Fruit fly (Drosophila melanogaster) whole organism, wandering third instar larva: Measurements from ENCODE around the gene Myo95E.

Source experiments
- Abd-B ChIP-seq: fragments of >200 bp; optimal IDR thresholded peaks from 2 replicates; lab custom pipeline; 2017; ENCODE audit warnings: missing biosample characterization, missing genetic modification characterization
- CG32264 ChIP-seq: fragments of 200-800 bp; sonication (Bioruptor generic); optimal IDR thresholded peaks from 2 replicates; lab custom pipeline; 2016; ENCODE audit warnings: missing biosample characterization, missing genetic modification characterization
- CG9705 ChIP-seq: fragments of 200-800 bp; sonication (Bioruptor generic); optimal IDR thresholded peaks from 2 replicates; lab custom pipeline; 2018; ENCODE audit warnings: missing biosample characterization, mild to moderate bottlenecking, missing genetic modification characterization
- CrebA ChIP-seq: fragments of 200-800 bp; sonication (Bioruptor generic); optimal IDR thresholded peaks from 2 replicates; lab custom pipeline; 2016; ENCODE audit warnings: missing biosample characterization, mild to moderate bottlenecking, missing genetic modification characterization, borderline replicate concordance
- Dfd ChIP-seq: fragments of >200 bp; optimal IDR thresholded peaks from 2 replicates; lab custom pipeline; 2017; ENCODE audit warnings: missing biosample characterization, missing genetic modification characterization
- Dif ChIP-seq: fragments of 200-275, 200-300 bp; sonication (Bioruptor generic); optimal IDR thresholded peaks from 2 replicates; lab custom pipeline; 2018; ENCODE audit warnings: missing biosample characterization, missing genetic modification characterization; ENCODE audit not compliant: partially characterized antibody
- GATAd ChIP-seq: sonication (Bioruptor generic); optimal IDR thresholded peaks from 2 replicates; lab custom pipeline; 2016; ENCODE audit warnings: missing biosample characterization, missing genetic modification characterization
- HLH106 ChIP-seq: fragments of 200-800 bp; optimal IDR thresholded peaks from 3 replicates; lab custom pipeline; 2019; ENCODE audit warnings: missing biosample characterization, mild to moderate bottlenecking, missing genetic modification characterization, moderate library complexity
- Hnf4 ChIP-seq: fragments of 200-800 bp; sonication (Bioruptor generic); optimal IDR thresholded peaks from 2 replicates; lab custom pipeline; 2016; ENCODE audit warnings: missing biosample characterization, mild to moderate bottlenecking, missing genetic modification characterization
- Hr78 ChIP-seq: fragments of >200 bp; optimal IDR thresholded peaks from 2 replicates; lab custom pipeline; 2017; ENCODE audit warnings: missing biosample characterization, missing genetic modification characterization
- Hr83 ChIP-seq: fragments of 200-300 bp; sonication (Bioruptor generic); optimal IDR thresholded peaks from 2 replicates; lab custom pipeline; 2016; ENCODE audit warnings: missing biosample characterization, mild to moderate bottlenecking, missing genetic modification characterization, moderate library complexity; ENCODE audit not compliant: poor library complexity, severe bottlenecking
- Jra ChIP-seq: sonication (Bioruptor generic); optimal IDR thresholded peaks from 2 replicates; lab custom pipeline; 2016; ENCODE audit warnings: missing biosample characterization, missing genetic modification characterization
- Mio ChIP-seq: sonication (Bioruptor generic); optimal IDR thresholded peaks from 2 replicates; lab custom pipeline; 2016; ENCODE audit warnings: missing biosample characterization, missing genetic modification characterization
- Myc ChIP-seq: fragments of >200 bp; optimal IDR thresholded peaks from 2 replicates; lab custom pipeline; 2017
- N ChIP-seq: fragments of >200 bp; optimal IDR thresholded peaks from 2 replicates; lab custom pipeline; 2018; ENCODE audit warnings: missing biosample characterization, missing external identifiers, missing genetic modification characterization
- OdsH ChIP-seq: fragments of 200-800 bp; sonication (Bioruptor generic); optimal IDR thresholded peaks from 2 replicates; lab custom pipeline; 2016; ENCODE audit warnings: missing biosample characterization, mild to moderate bottlenecking, missing genetic modification characterization
- Rel ChIP-seq, 2 experiments: fragments of 200-800 bp; sonication (Bioruptor generic) in 1 of 2; optimal IDR thresholded peaks; 2 replicates in 1 of 2; 3 replicates in 1 of 2; lab custom pipeline; 2016 to 2019; ENCODE audit warnings: mild to moderate bottlenecking in 2 of 2, missing biosample characterization in 2 of 2, missing genetic modification characterization in 2 of 2, moderate library complexity in 1 of 2
- Sp1 ChIP-seq: fragments of 200-800 bp; sonication (Bioruptor generic); optimal IDR thresholded peaks from 3 replicates; lab custom pipeline; 2019; ENCODE audit warnings: missing biosample characterization, mild to moderate bottlenecking, missing genetic modification characterization, moderate library complexity
- Vsx2 ChIP-seq: fragments of 200-300, 225-300 bp; sonication (Bioruptor generic); optimal IDR thresholded peaks from 2 replicates; lab custom pipeline; 2018; ENCODE audit warnings: missing biosample characterization, missing genetic modification characterization; ENCODE audit not compliant: partially characterized antibody
- br ChIP-seq: fragments of 200-800 bp; sonication (Bioruptor generic); optimal IDR thresholded peaks from 2 replicates; lab custom pipeline; 2016; ENCODE audit warnings: missing biosample characterization, missing genetic modification characterization
- brk ChIP-seq: fragments of 200-800 bp; sonication (Bioruptor generic); optimal IDR thresholded peaks from 2 replicates; lab custom pipeline; 2016; ENCODE audit warnings: missing biosample characterization, mild to moderate bottlenecking, missing genetic modification characterization
- dl ChIP-seq, 2 experiments: fragments of 175-275, 200-275 bp in 1 of 2; fragments of 200-275 bp in 1 of 2; sonication (Bioruptor generic); optimal IDR thresholded peaks; lab custom pipeline; 2018; ENCODE audit warnings: mild to moderate bottlenecking in 2 of 2, missing biosample characterization in 2 of 2, missing genetic modification characterization in 2 of 2, moderate library complexity in 2 of 2; ENCODE audit not compliant: partially characterized antibody in 2 of 2, insufficient read depth in 1 of 2
- dmrt93B ChIP-seq: fragments of 200-800 bp; sonication (Bioruptor generic); optimal IDR thresholded peaks from 2 replicates; lab custom pipeline; 2018; ENCODE audit warnings: missing biosample characterization, mild to moderate bottlenecking, missing genetic modification characterization
- dsf ChIP-seq: sonication (Bioruptor generic); optimal IDR thresholded peaks from 2 replicates; lab custom pipeline; 2016; ENCODE audit warnings: missing biosample characterization, missing genetic modification characterization, borderline replicate concordance
- ey ChIP-seq: fragments of 200-800 bp; sonication (Bioruptor generic); optimal IDR thresholded peaks from 2 replicates; lab custom pipeline; 2016; ENCODE audit warnings: missing biosample characterization, missing genetic modification characterization
- foxo ChIP-seq, 2 experiments: fragments of 200-800 bp; sonication (Bioruptor generic); optimal IDR thresholded peaks; 2 replicates in 1 of 2; 3 replicates in 1 of 2; lab custom pipeline; 2016 to 2017; ENCODE audit warnings: missing biosample characterization in 2 of 2, missing genetic modification characterization in 2 of 2
- fru ChIP-seq: fragments of 200-800 bp; sonication (Bioruptor generic); optimal IDR thresholded peaks from 3 replicates; lab custom pipeline; 2016; ENCODE audit warnings: missing biosample characterization, mild to moderate bottlenecking, missing genetic modification characterization
- h ChIP-seq: fragments of 200-800 bp; sonication (Bioruptor generic); optimal IDR thresholded peaks from 3 replicates; lab custom pipeline; 2016; ENCODE audit warnings: missing biosample characterization, mild to moderate bottlenecking, missing genetic modification characterization
- jim ChIP-seq: fragments of 175-275, 200-325 bp; sonication (Bioruptor generic); optimal IDR thresholded peaks from 2 replicates; lab custom pipeline; 2016; ENCODE audit warnings: missing biosample characterization, mild to moderate bottlenecking, missing genetic modification characterization
- lola ChIP-seq: fragments of >200 bp; optimal IDR thresholded peaks from 2 replicates; lab custom pipeline; 2017; ENCODE audit warnings: missing biosample characterization, missing genetic modification characterization
- pan ChIP-seq: fragments of >200 bp; optimal IDR thresholded peaks from 2 replicates; lab custom pipeline; 2017
- psq ChIP-seq: fragments of 200-800 bp; sonication (Bioruptor generic); optimal IDR thresholded peaks from 3 replicates; lab custom pipeline; 2017; ENCODE audit warnings: missing biosample characterization, mild to moderate bottlenecking, missing genetic modification characterization, moderate library complexity
- rgr ChIP-seq: fragments of 200-800 bp; sonication (Bioruptor generic); optimal IDR thresholded peaks from 3 replicates; lab custom pipeline; 2016; ENCODE audit warnings: missing biosample characterization, mild to moderate bottlenecking, missing genetic modification characterization
- sage ChIP-seq: fragments of 200-800 bp; sonication (Bioruptor generic); optimal IDR thresholded peaks from 2 replicates; lab custom pipeline; 2016; ENCODE audit warnings: missing biosample characterization, mild to moderate bottlenecking, missing genetic modification characterization
- sv ChIP-seq: fragments of 200-800 bp; sonication (Bioruptor generic); optimal IDR thresholded peaks from 3 replicates; lab custom pipeline; 2016; ENCODE audit warnings: missing biosample characterization, missing genetic modification characterization
- tai ChIP-seq: sonication (Bioruptor generic); optimal IDR thresholded peaks from 2 replicates; lab custom pipeline; 2016; ENCODE audit warnings: missing biosample characterization, missing genetic modification characterization
- usp ChIP-seq: fragments of >200 bp; optimal IDR thresholded peaks from 2 replicates; lab custom pipeline; 2017; ENCODE audit warnings: missing biosample characterization, missing genetic modification characterization
- woc ChIP-seq: sonication (Bioruptor generic); optimal IDR thresholded peaks from 2 replicates; lab custom pipeline; 2016; ENCODE audit warnings: missing biosample characterization, mild to moderate bottlenecking, missing genetic modification characterization

Myo95E gene

DNA sequence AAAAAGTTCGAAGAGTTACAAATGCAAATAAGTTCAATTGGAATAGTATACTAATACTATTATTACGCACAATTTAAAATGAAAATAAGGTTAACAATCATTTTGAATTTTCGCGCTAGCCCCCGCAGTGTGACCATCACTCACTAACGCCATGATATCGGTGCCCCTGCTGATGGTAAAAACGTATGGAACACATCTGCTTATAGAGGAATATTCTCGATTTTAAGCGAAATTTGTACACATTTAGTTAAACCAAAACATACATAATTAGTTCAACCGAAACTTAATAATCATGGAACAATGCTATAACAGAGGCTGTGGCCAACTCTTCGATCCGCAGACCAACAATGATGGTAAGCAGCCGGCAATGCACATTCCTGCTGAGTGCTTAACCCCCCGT lies 24.9 kb upstream of the Myo95E start, which contains the start of gene mora:
TSS of gene mora (plus strand) at position 172 of the 400 bp plus-strand sequence.
- TF ChIP-seq sv (GFP tag; lab: Kevin White, UChicago): no peak
- no peak for TF ChIP-seq jim (GFP tag; lab: Kevin White, UChicago)
- TF ChIP-seq CG32264 (GFP tag; lab: Kevin White, UChicago): no peak

DNA sequence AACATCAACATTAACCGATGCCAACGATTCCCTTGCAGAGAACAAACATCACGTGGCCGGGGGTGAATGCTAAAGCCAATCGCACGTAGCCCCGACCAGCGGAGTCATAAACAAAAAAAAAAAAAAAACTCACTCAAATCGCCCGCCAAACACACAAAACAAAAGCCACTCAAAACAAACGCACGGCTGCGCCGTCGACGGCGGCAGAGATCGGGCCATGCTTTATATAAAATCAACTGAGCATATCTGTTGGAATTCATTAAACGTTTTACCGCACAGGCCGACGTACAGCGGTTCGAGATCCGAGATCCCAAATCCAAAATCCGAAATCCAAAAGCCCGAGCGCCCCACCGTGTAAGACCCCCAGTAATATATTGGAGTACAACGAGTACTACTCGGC lies 11.1 kb upstream of the Myo95E start, which contains the start of gene CG13606:
TSS of gene CG13606 (plus strand) at position 250 of the 400 bp plus-strand sequence.
- TF ChIP-seq Jra (GFP tag; lab: Kevin White, UChicago) (no peak), CrebA (GFP tag; lab: Kevin White, UChicago) (no peak), Abd-B (GFP tag; lab: Kevin White, UChicago) (no peak), dsf (GFP tag; lab: Kevin White, UChicago) (no peak), foxo (GFP tag; optimal IDR thresholded peaks at IDR 0.05; lab: Kevin White, UChicago) (no peak), pan (lab: Kevin White, UChicago) (no peak), Dif (GFP tag; lab: Kevin White, UChicago) (no peak), dl (GFP tag; optimal IDR thresholded peaks at IDR 0.05; lab: Kevin White, UChicago; ENCODE audit: insufficient read depth in 1 of 2, partially characterized antibody in 2 of 2) (no peak), woc (GFP tag; lab: Kevin White, UChicago) (no peak)

DNA sequence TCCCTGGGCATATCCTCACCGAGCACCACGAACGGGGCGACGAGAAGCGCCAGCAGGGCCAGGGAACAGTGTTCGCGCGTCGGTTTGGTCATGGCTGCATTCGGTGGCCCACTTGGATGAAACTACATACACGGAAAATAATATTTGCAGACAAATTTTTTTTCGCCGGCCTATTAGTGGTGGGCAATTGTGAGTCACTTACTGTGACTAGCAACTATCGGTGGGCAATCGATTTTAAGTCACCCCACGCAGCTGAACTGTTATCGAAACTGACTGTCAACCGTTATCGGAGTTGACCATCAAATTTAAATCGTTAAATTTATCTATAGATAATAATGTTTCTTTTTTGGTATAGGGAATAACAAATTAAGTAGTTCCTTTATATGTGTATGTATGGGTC lies 8.1 kb upstream of the Myo95E start, which contains the start of gene CG5510:
TSS of gene CG5510 (minus strand) at position 201 of the 400 bp plus-strand sequence.
- TF ChIP-seq OdsH (no peak), psq (no peak), dl (GFP tag; optimal IDR thresholded peaks at IDR 0.05; lab: Kevin White, UChicago; ENCODE audit: insufficient read depth in 1 of 2, partially characterized antibody in 2 of 2) (peak in 1 of 2 experiments; percentile 8), Hr78 (no peak), Dif (GFP tag; lab: Kevin White, UChicago) (no peak), brk (GFP tag; lab: Kevin White, UChicago) (no peak), pan (lab: Kevin White, UChicago) (no peak), GATAd (no peak), jim (GFP tag; lab: Kevin White, UChicago) (no peak), ey (GFP tag; lab: Kevin White, UChicago) (peak; percentile 27), dmrt93B (GFP tag; lab: Kevin White, UChicago) (no peak), sv (GFP tag; lab: Kevin White, UChicago) (peak; percentile 6), Myc (no peak), tai (GFP tag; lab: Kevin White, UChicago) (no peak), usp (GFP tag; lab: Kevin White, UChicago) (no peak), Vsx2 (no peak), h (peak; percentile 33), CrebA (GFP tag; lab: Kevin White, UChicago) (no peak), CG32264 (GFP tag; lab: Kevin White, UChicago) (no peak), br (GFP tag; lab: Kevin White, UChicago) (peak; percentile 2), Mio (GFP tag; lab: Kevin White, UChicago) (no peak), woc (GFP tag; lab: Kevin White, UChicago) (peak; percentile 14), HLH106 (tag; lab: Kevin White, UChicago) (peak; percentile 21), fru (GFP tag; lab: Kevin White, UChicago) (peak; percentile 36), N (no peak), foxo (GFP tag; optimal IDR thresholded peaks at IDR 0.05; lab: Kevin White, UChicago) (no peak), lola (GFP tag; lab: Kevin White, UChicago) (no peak), rgr (no peak), Abd-B (GFP tag; lab: Kevin White, UChicago) (no peak), Sp1 (GFP tag; lab: Kevin White, UChicago) (peak; percentile 10), Hr83 (GFP tag; lab: Kevin White, UChicago) (peak; percentile 52), sage (GFP tag; lab: Kevin White, UChicago) (no peak), dsf (GFP tag; lab: Kevin White, UChicago) (no peak), Jra (GFP tag; lab: Kevin White, UChicago) (peak; percentile 76), CG9705 (no peak), Hnf4 (no peak), Rel (GFP tag; optimal IDR thresholded peaks at IDR 0.05; lab: Kevin White, UChicago) (no peak), Rel (tag; optimal IDR thresholded peaks at IDR 0.05; lab: Kevin White, UChicago) (peak; percentile 45), Dfd (GFP tag; lab: Kevin White, UChicago) (no peak)
